Worm (Caenorhabditis elegans) whole organism, L4 larva: ENCODE measurements around the gene Y49F6B.19.

Source experiments
- F10B5.3 ChIP-seq: sonication (generic microtip); optimal IDR thresholded peaks from 2 replicates; lab custom pipeline; 2016; ENCODE audit warnings: mild to moderate bottlenecking, missing genetic modification characterization, missing compliant biosample characterization
- F44E2.7 ChIP-seq: fragments of 200-800 bp; sonication (Bioruptor generic); IDR thresholded peaks from 2 replicates; pipeline ENCODE4 v2.1.2; 2022; ENCODE audit warnings: missing genetic modification characterization, missing compliant biosample characterization
- F49E8.2 ChIP-seq: sonication (generic microtip); optimal IDR thresholded peaks from 2 replicates; lab custom pipeline; 2016; ENCODE audit warnings: missing compliant biosample characterization, mild to moderate bottlenecking, missing genetic modification characterization, borderline replicate concordance
- R02D3.7 ChIP-seq: fragments of 150-350 bp; sonication (generic microtip); optimal IDR thresholded peaks from 3 replicates; lab custom pipeline; 2014; ENCODE audit warnings: missing biosample characterization, missing genetic modification characterization
- T26A8.4 ChIP-seq: fragments of 200-800 bp; sonication (Bioruptor generic); IDR thresholded peaks from 2 replicates; pipeline ENCODE4 v1.3.6; 2022; ENCODE audit warnings: missing genetic modification characterization, missing compliant biosample characterization
- Y48G9A.11 ChIP-seq: fragments of 200-800 bp; sonication (Bioruptor generic); IDR thresholded peaks from 2 replicates; pipeline ENCODE4 v1.3.6; 2022; ENCODE audit warnings: missing genetic modification reagents, missing genetic modification characterization, missing compliant biosample characterization
- Y5F2A.4 ChIP-seq: fragments of 200-800 bp; sonication (Bioruptor generic); optimal IDR thresholded peaks from 2 replicates; lab custom pipeline; 2018; ENCODE audit warnings: mild to moderate bottlenecking, missing genetic modification characterization, missing compliant biosample characterization
- ZK337.2 ChIP-seq: fragments of 200-800 bp; sonication (Bioruptor generic); IDR thresholded peaks from 2 replicates; pipeline ENCODE4 v1.3.6; 2022; ENCODE audit warnings: missing genetic modification reagents, missing genetic modification characterization, missing compliant biosample characterization
- ZK546.5 ChIP-seq, 2 experiments: sonication (generic microtip); optimal IDR thresholded peaks; 2 replicates each; lab custom pipeline; 2017; ENCODE audit warnings: missing biosample characterization in 2 of 2, missing genetic modification characterization in 2 of 2
- aha-1 ChIP-seq: fragments of 150-350 bp; peaks from one replicate; lab custom pipeline; 2014; ENCODE audit warnings: missing biosample characterization, missing genetic modification characterization
- arid-1 ChIP-seq: fragments of 200-800 bp; sonication (Bioruptor generic); conservative IDR thresholded peaks from 2 replicates; pipeline ENCODE4 v1.3.6; 2022; ENCODE audit warnings: missing genetic modification reagents, missing genetic modification characterization, missing compliant biosample characterization
- attf-4 ChIP-seq: sonication (generic microtip); optimal IDR thresholded peaks from 3 replicates; lab custom pipeline; 2017; ENCODE audit warnings: missing biosample characterization, missing genetic modification characterization
- ceh-20 ChIP-seq: fragments of 200-800 bp; sonication (Bioruptor generic); IDR thresholded peaks from 2 replicates; pipeline ENCODE4 v1.3.6; 2022; ENCODE audit warnings: missing genetic modification reagents, missing genetic modification characterization, missing compliant biosample characterization
- ceh-44 ChIP-seq: fragments of 200-800 bp; sonication (Bioruptor generic); IDR thresholded peaks from 2 replicates; pipeline ENCODE4 v1.3.6; 2022; ENCODE audit warnings: missing genetic modification reagents, missing genetic modification characterization, missing compliant biosample characterization
- ceh-82 ChIP-seq: sonication (generic microtip); optimal IDR thresholded peaks from 2 replicates; lab custom pipeline; 2017; ENCODE audit warnings: missing biosample characterization, missing genetic modification characterization
- ces-1 ChIP-seq: fragments of 150-350 bp; sonication (generic microtip); optimal IDR thresholded peaks from 4 replicates; lab custom pipeline; 2014; ENCODE audit warnings: missing biosample characterization, missing genetic modification reagents, missing genetic modification characterization
- cey-2 ChIP-seq: sonication (generic microtip); optimal IDR thresholded peaks from 3 replicates; lab custom pipeline; 2017; ENCODE audit warnings: missing genetic modification characterization, mild to moderate bottlenecking, missing compliant biosample characterization, antibody characterized with exemption, borderline replicate concordance; ENCODE audit not compliant: insufficient read depth
- dmd-6 ChIP-seq: fragments of 200-800 bp; sonication (Bioruptor generic); IDR thresholded peaks from 2 replicates; pipeline ENCODE4 v1.3.6; 2022; ENCODE audit warnings: missing genetic modification reagents, missing genetic modification characterization, missing compliant biosample characterization
- dmd-9 ChIP-seq: fragments of 200-800 bp; sonication (Bioruptor generic); IDR thresholded peaks from 2 replicates; pipeline ENCODE4 v1.3.6; 2022; ENCODE audit warnings: missing genetic modification reagents, missing genetic modification characterization, missing compliant biosample characterization
- fos-1 ChIP-seq: fragments of 150-350 bp; optimal IDR thresholded peaks from 2 replicates; lab custom pipeline; 2014; ENCODE audit warnings: missing biosample characterization, missing genetic modification characterization
- hif-1 ChIP-seq, 2 experiments: sonication (generic microtip); optimal IDR thresholded peaks; 2 replicates each; lab custom pipeline; 2016 to 2017; ENCODE audit warnings: missing compliant biosample characterization in 2 of 2, missing genetic modification characterization in 2 of 2, missing genetic modification reagents in 2 of 2, missing genotype in 2 of 2, mild to moderate bottlenecking in 1 of 2
- lin-1 ChIP-seq: fragments of 200-800 bp; sonication (Bioruptor generic); IDR thresholded peaks from 2 replicates; pipeline ENCODE4 v1.3.6; 2022; ENCODE audit warnings: missing genetic modification reagents, missing genetic modification characterization, missing compliant biosample characterization
- lin-29 ChIP-seq: fragments of 200-800 bp; sonication (Bioruptor generic); IDR thresholded peaks from 2 replicates; pipeline ENCODE4 v1.3.6; 2022; ENCODE audit warnings: missing genetic modification reagents, missing genetic modification characterization, missing compliant biosample characterization
- lin-38 ChIP-seq: fragments of 200-800 bp; sonication (Bioruptor generic); IDR thresholded peaks from 2 replicates; pipeline ENCODE4 v1.3.6; 2022; ENCODE audit warnings: missing genetic modification reagents, missing genetic modification characterization, missing compliant biosample characterization
- lin-39 ChIP-seq: fragments of 150-350 bp; optimal IDR thresholded peaks from 2 replicates; lab custom pipeline; 2014; ENCODE audit warnings: missing biosample characterization, missing genetic modification reagents, missing genetic modification characterization
- madf-5 ChIP-seq, 2 experiments: fragments of 200-800 bp; sonication (Bioruptor generic); IDR thresholded peaks; 2 replicates each; pipeline ENCODE4 v1.3.6; 2022; ENCODE audit warnings: missing compliant biosample characterization in 2 of 2, missing genetic modification characterization in 2 of 2
- mdl-1 ChIP-seq, 2 experiments: fragments of 150-350 bp in 1 of 2; sonication (generic microtip) in 1 of 2; optimal IDR thresholded peaks; 2 replicates each; lab custom pipeline; 2014 to 2017; ENCODE audit warnings: missing biosample characterization in 2 of 2, missing genetic modification characterization in 2 of 2
- mdt-29 ChIP-seq: fragments of 200-800 bp; sonication (Bioruptor generic); IDR thresholded peaks from 2 replicates; pipeline ENCODE4 v1.3.6; 2022; ENCODE audit warnings: missing genetic modification reagents, missing genetic modification characterization, missing compliant biosample characterization
- mep-1 ChIP-seq: fragments of 150-350 bp; sonication (generic microtip); optimal IDR thresholded peaks from 3 replicates; lab custom pipeline; 2014; ENCODE audit warnings: missing biosample characterization, missing genetic modification characterization
- mes-2 ChIP-seq: sonication (generic microtip); optimal IDR thresholded peaks from 2 replicates; lab custom pipeline; 2016; ENCODE audit warnings: missing genotype, mild to moderate bottlenecking, missing genetic modification characterization, missing compliant biosample characterization; ENCODE audit not compliant: poor library complexity, severe bottlenecking
- nhr-11 ChIP-seq: fragments of 150-350 bp; optimal IDR thresholded peaks from 2 replicates; lab custom pipeline; 2014; ENCODE audit warnings: missing biosample characterization, missing genetic modification characterization
- nhr-111 ChIP-seq: fragments of 200-800 bp; sonication (Bioruptor generic); optimal IDR thresholded peaks from 2 replicates; lab custom pipeline; 2018; ENCODE audit warnings: mild to moderate bottlenecking, missing genetic modification characterization, missing compliant biosample characterization
- nhr-237 ChIP-seq: sonication (generic microtip); optimal IDR thresholded peaks from 2 replicates; lab custom pipeline; 2017; ENCODE audit warnings: missing biosample characterization, missing genetic modification characterization
- nhr-28 ChIP-seq: fragments of 150-350 bp; optimal IDR thresholded peaks from 2 replicates; lab custom pipeline; 2014; ENCODE audit warnings: missing biosample characterization, missing genetic modification characterization
- nhr-41 ChIP-seq: fragments of 200-800 bp; sonication (Bioruptor generic); IDR thresholded peaks from 2 replicates; pipeline ENCODE4 v1.3.6; 2022; ENCODE audit warnings: missing genetic modification reagents, missing genetic modification characterization, missing compliant biosample characterization
- nhr-6 ChIP-seq: fragments of 150-350 bp; optimal IDR thresholded peaks from 2 replicates; lab custom pipeline; 2014; ENCODE audit warnings: missing biosample characterization, missing genetic modification characterization
- nhr-76 ChIP-seq: fragments of 150-350 bp; optimal IDR thresholded peaks from 2 replicates; lab custom pipeline; 2014; ENCODE audit warnings: missing biosample characterization, missing genetic modification characterization
- nhr-77 ChIP-seq: fragments of 150-350 bp; optimal IDR thresholded peaks from 2 replicates; lab custom pipeline; 2014; ENCODE audit warnings: missing biosample characterization, missing genetic modification characterization
- pha-4 ChIP-seq, 2 experiments: fragments of 150-350 bp in 1 of 2; fragments of 200-800 bp in 1 of 2; sonication (Bioruptor generic) in 1 of 2; IDR thresholded peaks in 1 of 2; optimal IDR thresholded peaks in 1 of 2; 2 replicates each; pipeline versions ENCODE4 v1.3.6 to Lab custom; 2014 to 2022; ENCODE audit warnings: missing genetic modification characterization in 2 of 2, missing genetic modification reagents in 2 of 2, missing biosample characterization in 1 of 2, missing compliant biosample characterization in 1 of 2
- pqm-1 ChIP-seq: sonication (generic microtip); optimal IDR thresholded peaks from 2 replicates; lab custom pipeline; 2017; ENCODE audit warnings: missing biosample characterization, missing genetic modification characterization
- snpc-1.2 ChIP-seq: fragments of 200-800 bp; sonication (Bioruptor generic); IDR thresholded peaks from 2 replicates; pipeline ENCODE4 v1.3.6; 2022; ENCODE audit warnings: missing genetic modification reagents, missing genetic modification characterization, missing compliant biosample characterization
- unc-130 ChIP-seq: sonication (generic microtip); optimal IDR thresholded peaks from 2 replicates; lab custom pipeline; 2016; ENCODE audit warnings: missing genetic modification reagents, missing genetic modification characterization, missing compliant biosample characterization
- unc-39 ChIP-seq: sonication (generic microtip); optimal IDR thresholded peaks from 2 replicates; lab custom pipeline; 2017; ENCODE audit warnings: missing biosample characterization, missing genetic modification characterization
- unc-62 ChIP-seq, 3 experiments: fragments of 150-350 bp in 1 of 3; sonication (generic microtip); optimal IDR thresholded peaks in 2 of 3; peaks in 1 of 3; 1 replicate in 1 of 3; 2 replicates in 2 of 3; lab custom pipeline; 2014 to 2017; ENCODE audit warnings: missing biosample characterization in 3 of 3, missing genetic modification characterization in 3 of 3, missing genetic modification reagents in 3 of 3, missing genotype in 1 of 3
- vab-7 ChIP-seq: fragments of 200-800 bp; sonication (Bioruptor generic); IDR thresholded peaks from 2 replicates; pipeline ENCODE4 v1.3.6; 2022; ENCODE audit warnings: missing genetic modification reagents, missing genetic modification characterization, missing compliant biosample characterization
- zag-1 ChIP-seq: fragments of 150-350 bp; optimal IDR thresholded peaks from 2 replicates; lab custom pipeline; 2014; ENCODE audit warnings: missing biosample characterization, missing genetic modification characterization
- zfp-2 ChIP-seq: sonication (generic microtip); optimal IDR thresholded peaks from 2 replicates; lab custom pipeline; 2016; ENCODE audit warnings: mild to moderate bottlenecking, missing genetic modification characterization, missing compliant biosample characterization
- zfp-3 ChIP-seq: fragments of 200-800 bp; sonication (Bioruptor generic); conservative IDR thresholded peaks from 2 replicates; pipeline ENCODE4 v1.3.6; 2022; ENCODE audit warnings: missing genetic modification reagents, missing genetic modification characterization, missing compliant biosample characterization
- zip-11 ChIP-seq: fragments of 200-800 bp; sonication (Bioruptor generic); IDR thresholded peaks from 2 replicates; pipeline ENCODE4 v1.3.6; 2022; ENCODE audit warnings: missing genetic modification characterization, missing compliant biosample characterization

Y49F6B.19 gene

DNA sequence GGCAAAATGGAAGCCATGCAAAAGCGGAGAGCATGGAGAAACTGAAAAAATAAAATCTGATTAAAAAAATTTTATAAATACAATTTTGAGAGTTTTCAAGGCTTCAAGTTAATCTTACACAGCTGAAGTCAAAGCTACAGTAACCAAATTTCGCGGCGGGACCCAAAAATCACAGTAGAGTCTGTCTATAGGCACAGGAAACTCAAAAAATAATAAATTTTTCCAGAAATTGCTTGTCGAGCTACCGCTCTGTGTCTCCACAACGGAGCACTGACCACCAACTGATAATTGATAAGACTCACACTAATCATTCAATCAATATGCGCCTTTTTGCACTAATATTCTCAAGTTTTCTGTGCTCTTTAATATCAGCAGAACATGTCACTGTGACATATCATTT is 38.2 kb upstream of the Y49F6B.19 start, which contains the start of gene W10G11.19 (continued):
- TF ChIP-seq ZK546.5 (tag; optimal IDR thresholded peaks at IDR 0.05; lab: Kevin White, UChicago), result no peak
- no peak for TF ChIP-seq lin-29 (GFP tag; lab: Robert Waterston, UW)
- TF ChIP-seq madf-5 (GFP tag; IDR thresholded peaks at IDR 0.05; lab: Robert Waterston, UW), result no peak
- no peak for TF ChIP-seq zag-1 (tag; lab: Kevin White, UChicago)
- TF ChIP-seq dmd-6, result peak; percentile 21; the same call in 1 of the 2 replicates
- TF ChIP-seq lin-39 (tag; lab: Kevin White, UChicago), result no peak
- TF ChIP-seq snpc-1.2 (GFP tag; lab: Robert Waterston, UW), result no peak
- peak; percentile 13 for TF ChIP-seq pqm-1
- TF ChIP-seq unc-130 (GFP tag; lab: Kevin White, UChicago), result no peak

- no peak for TF ChIP-seq nhr-41 (GFP tag; lab: Robert Waterston, UW)
- TF ChIP-seq cey-2 (tag; lab: Kevin White, UChicago), result no peak
- no peak for TF ChIP-seq ceh-44 (GFP tag; lab: Robert Waterston, UW)
- no peak for TF ChIP-seq nhr-76 (tag; lab: Kevin White, UChicago)
- TF ChIP-seq mdl-1 (tag; optimal IDR thresholded peaks at IDR 0.05; lab: Kevin White, UChicago), result peak in 1 of 2 experiments; percentile 51
- no peak for TF ChIP-seq madf-5 (GFP tag; IDR thresholded peaks at IDR 0.05; lab: Robert Waterston, UW)
- no peak for TF ChIP-seq nhr-11
- no peak for TF ChIP-seq attf-4 (tag; lab: Kevin White, UChicago)
- TF ChIP-seq mdt-29 (GFP tag; lab: Robert Waterston, UW), result no peak
- no peak for TF ChIP-seq unc-39
- no peak for TF ChIP-seq zfp-3 (GFP tag; lab: Robert Waterston, UW)
- TF ChIP-seq dmd-9 (GFP tag; lab: Robert Waterston, UW), result no peak
- no peak for TF ChIP-seq Y5F2A.4
- TF ChIP-seq fos-1 (tag; lab: Kevin White, UChicago), result no peak
- no peak for TF ChIP-seq vab-7
- TF ChIP-seq Y48G9A.11 (GFP tag; lab: Robert Waterston, UW), result no peak
- TF ChIP-seq F10B5.3, result no peak
- TF ChIP-seq nhr-111 (GFP tag; lab: Kevin White, UChicago), result no peak
- no peak for TF ChIP-seq zip-11 (GFP tag; lab: Robert Waterston, UW)
- no peak for TF ChIP-seq lin-38 (GFP tag; lab: Robert Waterston, UW)
- no peak for TF ChIP-seq nhr-77
- no peak for TF ChIP-seq lin-1
- no peak for TF ChIP-seq ceh-20 (GFP tag; lab: Robert Waterston, UW)
- no peak for TF ChIP-seq arid-1 (GFP tag; lab: Robert Waterston, UW)
- no peak for TF ChIP-seq pqm-1
- TF ChIP-seq hif-1 (tag; optimal IDR thresholded peaks at IDR 0.05; lab: Kevin White, UChicago), result peak in 1 of 2 experiments; percentile 53
- TF ChIP-seq R02D3.7, result no peak
- TF ChIP-seq nhr-6 (tag; lab: Kevin White, UChicago), result no peak
- TF ChIP-seq pha-4 (GFP tag; IDR thresholded peaks at IDR 0.05; lab: Robert Waterston, UW), result no peak
- no peak for TF ChIP-seq pha-4 (tag; optimal IDR thresholded peaks at IDR 0.05; lab: Kevin White, UChicago)
- peak; percentile 37 for TF ChIP-seq mep-1 (tag; lab: Kevin White, UChicago)
- no peak for TF ChIP-seq dmd-6
- no peak for TF ChIP-seq mes-2 (tag; lab: Kevin White, UChicago)
- no peak for TF ChIP-seq T26A8.4
- TF ChIP-seq unc-130 (GFP tag; lab: Kevin White, UChicago), result no peak
- no peak for TF ChIP-seq nhr-237 (tag; lab: Kevin White, UChicago)
- TF ChIP-seq aha-1 (tag; lab: Kevin White, UChicago), result peak; percentile 88
- no peak for TF ChIP-seq nhr-28 (tag; lab: Kevin White, UChicago)
- TF ChIP-seq zfp-2 (tag; lab: Kevin White, UChicago), result no peak
- TF ChIP-seq unc-62 (GFP tag; optimal IDR thresholded peaks at IDR 0.05 in 1 of 2; lab: Kevin White, UChicago), result peak in 1 of 2 experiments; percentile 85
- no peak for TF ChIP-seq unc-62 (tag; optimal IDR thresholded peaks at IDR 0.05; lab: Kevin White, UChicago)
- TF ChIP-seq F44E2.7 (GFP tag; lab: Robert Waterston, UW), result no peak
- no peak for TF ChIP-seq ces-1 (GFP tag; lab: Kevin White, UChicago)
- no peak for TF ChIP-seq F49E8.2 (tag; lab: Kevin White, UChicago)
- no peak for TF ChIP-seq ceh-82
- TF ChIP-seq ZK337.2 (GFP tag; lab: Robert Waterston, UW), result no peak
Measured at ce11 chrII:3547282-3547681, 35.1 kb upstream of the Y49F6B.19 start.
